Fruit fly (Drosophila melanogaster) whole organism, embryonic: Measurements from ENCODE around the gene CG17839.

Source experiments
- B-H2 ChIP-seq: fragments of 200-800 bp; sonication (Bioruptor generic); optimal IDR thresholded peaks from 2 replicates; lab custom pipeline; 2018; ENCODE audit warnings: missing biosample characterization, mild to moderate bottlenecking, missing genetic modification characterization
- CG11504 ChIP-seq: fragments of 200-800 bp; sonication (Bioruptor generic); optimal IDR thresholded peaks from 3 replicates; lab custom pipeline; 2019; ENCODE audit warnings: missing biosample characterization, mild to moderate bottlenecking, missing genetic modification characterization, moderate library complexity
- CG12391 ChIP-seq: fragments of 200-800 bp; sonication (Bioruptor generic); optimal IDR thresholded peaks from 3 replicates; lab custom pipeline; 2018; ENCODE audit warnings: missing biosample characterization, mild to moderate bottlenecking, missing genetic modification characterization, moderate library complexity
- CG12744 ChIP-seq: fragments of 200-800 bp; sonication (Bioruptor generic); optimal IDR thresholded peaks from 2 replicates; lab custom pipeline; 2016; ENCODE audit warnings: missing biosample characterization, missing genetic modification characterization
- CG13123 ChIP-seq: fragments of 200-800 bp; sonication (Bioruptor generic); optimal IDR thresholded peaks from 2 replicates; lab custom pipeline; 2016; ENCODE audit warnings: missing biosample characterization, missing genetic modification characterization
- CG13296 ChIP-seq: fragments of 200-800 bp; sonication (Bioruptor generic); optimal IDR thresholded peaks from 3 replicates; lab custom pipeline; 2018; ENCODE audit warnings: missing biosample characterization, mild to moderate bottlenecking, missing genetic modification characterization
- CG16813 ChIP-seq: fragments of 200-800 bp; sonication (Bioruptor generic); IDR thresholded peaks from 3 replicates; pipeline ENCODE4 v1.3.6; 2022; ENCODE audit warnings: missing biosample characterization, missing genetic modification characterization; ENCODE audit not compliant: partially characterized antibody
- CG18599 ChIP-seq: fragments of 200-800 bp; sonication (Bioruptor generic); optimal IDR thresholded peaks from 3 replicates; lab custom pipeline; 2017; ENCODE audit warnings: missing biosample characterization, missing genetic modification characterization, mild to moderate bottlenecking, moderate library complexity, missing genetic modification reagents
- CG2678 ChIP-seq: fragments of 200-800 bp; sonication (Bioruptor generic); optimal IDR thresholded peaks from 3 replicates; lab custom pipeline; 2019; ENCODE audit warnings: missing biosample characterization, mild to moderate bottlenecking, missing genetic modification characterization, moderate library complexity
- CG3163 ChIP-seq: fragments of 200-800 bp; sonication (Bioruptor generic); optimal IDR thresholded peaks from 3 replicates; lab custom pipeline; 2016; ENCODE audit warnings: missing biosample characterization, missing genetic modification characterization
- CG32767 ChIP-seq: fragments of 200-800 bp; sonication (Bioruptor generic); IDR thresholded peaks from 2 replicates; pipeline ENCODE4 v1.3.6; 2022; ENCODE audit warnings: missing biosample characterization, missing genetic modification characterization
- CG4424 ChIP-seq: fragments of 200-800 bp; sonication (Bioruptor generic); optimal IDR thresholded peaks from 3 replicates; lab custom pipeline; 2016; ENCODE audit warnings: missing biosample characterization, missing genetic modification characterization
- CG4820 ChIP-seq: fragments of 200-800 bp; sonication (Bioruptor generic); optimal IDR thresholded peaks from 3 replicates; lab custom pipeline; 2016; ENCODE audit warnings: missing biosample characterization, missing genetic modification characterization
- CG5953 ChIP-seq: fragments of 200-800 bp; sonication (Bioruptor generic); IDR thresholded peaks from 2 replicates; pipeline ENCODE4 v1.3.6; 2022; ENCODE audit warnings: missing biosample characterization, missing genetic modification characterization
- CG6813 ChIP-seq: fragments of 200-800 bp; sonication (Bioruptor generic); optimal IDR thresholded peaks from 2 replicates; lab custom pipeline; 2017; ENCODE audit warnings: missing biosample characterization, missing genetic modification characterization, mild to moderate bottlenecking, moderate library complexity, missing genetic modification reagents
- CG8388 ChIP-seq: fragments of 200-800 bp; sonication (Bioruptor generic); optimal IDR thresholded peaks from 2 replicates; lab custom pipeline; 2019; ENCODE audit warnings: missing biosample characterization, mild to moderate bottlenecking, missing genetic modification characterization, moderate library complexity
- CG9609 ChIP-seq: fragments of 200-800 bp; sonication (Bioruptor generic); optimal IDR thresholded peaks from 3 replicates; lab custom pipeline; 2016; ENCODE audit warnings: missing biosample characterization, missing genetic modification characterization
- Dip3 ChIP-seq: fragments of 200-800 bp; sonication (Bioruptor generic); optimal IDR thresholded peaks from 3 replicates; lab custom pipeline; 2016; ENCODE audit warnings: missing biosample characterization, missing genetic modification characterization
- Doc2 ChIP-seq: fragments of 200-800 bp; sonication (Bioruptor generic); IDR thresholded peaks from 2 replicates; pipeline ENCODE4 v1.3.6; 2022; ENCODE audit warnings: missing biosample characterization, missing genetic modification characterization
- Dp ChIP-seq: fragments of 200-800 bp; sonication (Bioruptor generic); optimal IDR thresholded peaks from 2 replicates; lab custom pipeline; 2018; ENCODE audit warnings: missing biosample characterization, mild to moderate bottlenecking, missing genetic modification characterization, moderate library complexity
- ERR ChIP-seq: fragments of 200-800 bp; sonication (Bioruptor generic); optimal IDR thresholded peaks from 2 replicates; lab custom pipeline; 2016; ENCODE audit warnings: missing biosample characterization, missing genetic modification characterization
- Elba2 ChIP-seq: fragments of 200-800 bp; sonication (Bioruptor generic); optimal IDR thresholded peaks from 3 replicates; lab custom pipeline; 2016; ENCODE audit warnings: missing biosample characterization, missing genetic modification characterization
- Hsf ChIP-seq: fragments of 200-800 bp; sonication (Bioruptor generic); optimal IDR thresholded peaks from 3 replicates; lab custom pipeline; 2016; ENCODE audit warnings: missing biosample characterization, missing genetic modification characterization
- Myb ChIP-seq: fragments of 200-800 bp; sonication (Bioruptor generic); optimal IDR thresholded peaks from 2 replicates; lab custom pipeline; 2016; ENCODE audit warnings: missing biosample characterization, missing genetic modification characterization
- Oli ChIP-seq: fragments of 200-800 bp; sonication (Bioruptor generic); optimal IDR thresholded peaks from 2 replicates; lab custom pipeline; 2018; ENCODE audit warnings: missing biosample characterization, mild to moderate bottlenecking, missing genetic modification characterization, moderate library complexity
- Ptx1 ChIP-seq: fragments of 200-800 bp; sonication (Bioruptor generic); IDR thresholded peaks from 2 replicates; pipeline ENCODE4 v1.3.6; 2022; ENCODE audit warnings: missing biosample characterization, missing genetic modification characterization
- Side ChIP-seq: fragments of 200-800 bp; sonication (Bioruptor generic); optimal IDR thresholded peaks from 2 replicates; lab custom pipeline; 2016; ENCODE audit warnings: missing biosample characterization, missing genetic modification characterization
- TFAM ChIP-seq: fragments of 200-800 bp; sonication (Bioruptor generic); optimal IDR thresholded peaks from 2 replicates; lab custom pipeline; 2017; ENCODE audit warnings: missing biosample characterization, missing genetic modification characterization, inconsistent platforms
- Trl ChIP-seq, 3 experiments: fragments of >200 bp in 2 of 3; fragments of 200-800 bp in 1 of 3; sonication (Bioruptor generic) in 1 of 3; optimal IDR thresholded peaks; 2 replicates in 1 of 3; 3 replicates in 2 of 3; lab custom pipeline; 2016 to 2017; ENCODE audit warnings: missing biosample characterization in 1 of 3, missing genetic modification characterization in 1 of 3
- az2 ChIP-seq: fragments of 200-800 bp; sonication (Bioruptor generic); optimal IDR thresholded peaks from 3 replicates; lab custom pipeline; 2016; ENCODE audit warnings: missing biosample characterization, missing genetic modification characterization
- cas ChIP-seq: fragments of 200-800 bp; sonication (Bioruptor generic); IDR thresholded peaks from 2 replicates; pipeline ENCODE4 v1.3.6; 2022; ENCODE audit warnings: missing biosample characterization, missing genetic modification characterization
- caup ChIP-seq: fragments of 200-800 bp; sonication (Bioruptor generic); optimal IDR thresholded peaks from 3 replicates; lab custom pipeline; 2017; ENCODE audit warnings: missing biosample characterization, mild to moderate bottlenecking, missing genetic modification characterization, moderate library complexity; ENCODE audit not compliant: severe bottlenecking
- chm ChIP-seq: fragments of 200-800 bp; sonication (Bioruptor generic); IDR thresholded peaks from 2 replicates; pipeline ENCODE4 v1.3.6; 2022; ENCODE audit warnings: missing biosample characterization, missing genetic modification characterization
- danr ChIP-seq: fragments of 200-800 bp; sonication (Bioruptor generic); IDR thresholded peaks from 2 replicates; pipeline ENCODE4 v1.3.6; 2022; ENCODE audit warnings: missing biosample characterization, missing genetic modification characterization
- dysf ChIP-seq: fragments of 200-800 bp; sonication (Bioruptor generic); IDR thresholded peaks from 3 replicates; pipeline ENCODE4 v1.3.6; 2022; ENCODE audit warnings: missing biosample characterization, missing genetic modification characterization
- esg ChIP-seq: fragments of 200-800 bp; sonication (Bioruptor generic); conservative IDR thresholded peaks from 2 replicates; pipeline ENCODE4 v1.3.6; 2022; ENCODE audit warnings: missing biosample characterization, missing genetic modification characterization
- fd96Cb ChIP-seq: fragments of 200-800 bp; sonication (Bioruptor generic); optimal IDR thresholded peaks from 2 replicates; lab custom pipeline; 2018; ENCODE audit warnings: missing biosample characterization, mild to moderate bottlenecking, missing genetic modification characterization, moderate library complexity
- jing ChIP-seq: fragments of 200-800 bp; sonication (Bioruptor generic); optimal IDR thresholded peaks from 2 replicates; lab custom pipeline; 2018; ENCODE audit warnings: missing biosample characterization, mild to moderate bottlenecking, missing genetic modification characterization
- lola ChIP-seq, 3 experiments: fragments of >200 bp in 2 of 3; fragments of 200-800 bp in 1 of 3; sonication (Bioruptor generic) in 1 of 3; optimal IDR thresholded peaks; 2 replicates each; lab custom pipeline; 2017 to 2019; ENCODE audit warnings: missing biosample characterization in 3 of 3, missing genetic modification characterization in 3 of 3, mild to moderate bottlenecking in 1 of 3, moderate library complexity in 1 of 3
- mirr ChIP-seq: fragments of 200-800 bp; sonication (Bioruptor generic); optimal IDR thresholded peaks from 3 replicates; lab custom pipeline; 2018; ENCODE audit warnings: missing biosample characterization, mild to moderate bottlenecking, missing genetic modification characterization
- nerfin-2 ChIP-seq: fragments of 200-800 bp; sonication (Bioruptor generic); IDR thresholded peaks from 2 replicates; pipeline ENCODE4 v1.3.6; 2022; ENCODE audit warnings: missing biosample characterization, missing genetic modification characterization; ENCODE audit not compliant: partially characterized antibody
- nmo ChIP-seq: fragments of 200-800 bp; sonication (Bioruptor generic); optimal IDR thresholded peaks from 2 replicates; lab custom pipeline; 2018; ENCODE audit warnings: missing biosample characterization, mild to moderate bottlenecking, missing genetic modification characterization, moderate library complexity
- oc ChIP-seq: fragments of 200-800 bp; sonication (Bioruptor generic); optimal IDR thresholded peaks from 2 replicates; lab custom pipeline; 2018; ENCODE audit warnings: missing biosample characterization, mild to moderate bottlenecking, missing genetic modification characterization, moderate library complexity
- pho ChIP-seq: fragments of 200-800 bp; sonication (Bioruptor generic); optimal IDR thresholded peaks from 2 replicates; lab custom pipeline; 2016; ENCODE audit warnings: missing biosample characterization, missing genetic modification characterization
- pros ChIP-seq: fragments of 200-800 bp; sonication (Bioruptor generic); optimal IDR thresholded peaks from 3 replicates; lab custom pipeline; 2019; ENCODE audit warnings: missing biosample characterization, mild to moderate bottlenecking, missing genetic modification characterization, moderate library complexity
- pum ChIP-seq: fragments of 200-800 bp; sonication (Bioruptor generic); optimal IDR thresholded peaks from 2 replicates; lab custom pipeline; 2016; ENCODE audit warnings: missing biosample characterization, missing genetic modification characterization
- sug ChIP-seq: fragments of 200-800 bp; optimal IDR thresholded peaks from 2 replicates; lab custom pipeline; 2019; ENCODE audit warnings: missing biosample characterization, mild to moderate bottlenecking, missing genetic modification characterization, moderate library complexity
- wdn ChIP-seq: fragments of 200-800 bp; sonication (Bioruptor generic); IDR thresholded peaks from 2 replicates; pipeline ENCODE4 v1.3.6; 2022; ENCODE audit warnings: missing biosample characterization, missing genetic modification characterization

CG17839 gene

dm6 chr3L:14781082-14781862 lies 23.7 kb upstream of the CG17839 start (continued):
- TF ChIP-seq wdn (GFP tag; lab: Robert Waterston, UW) (no peak), Myb (GFP tag; lab: Kevin White, UChicago) (peak; percentile 8), CG6813 (GFP tag; lab: Kevin White, UChicago) (peak; percentile 58), lola (GFP tag; optimal IDR thresholded peaks at IDR 0.05; lab: Kevin White, UChicago) (peak in 1 of 3 experiments; percentile 67), az2 (GFP tag; lab: Kevin White, UChicago) (peak; percentile 60), TFAM (GFP tag; lab: Kevin White, UChicago) (no peak), oc (tag; lab: Kevin White, UChicago) (peak; percentile 49), CG13123 (GFP tag; lab: Kevin White, UChicago) (no peak), pros (GFP tag; lab: Kevin White, UChicago) (peak; percentile 99), esg (GFP tag; lab: Robert Waterston, UW) (no peak; the same call in 1 of the 2 replicates), CG5953 (GFP tag; lab: Robert Waterston, UW) (no peak), CG12391 (tag; lab: Kevin White, UChicago) (peak; percentile 73), CG16813 (GFP tag; lab: Robert Waterston, UW) (no peak), sug (tag; lab: Kevin White, UChicago) (peak; percentile 80), cas (GFP tag; lab: Robert Waterston, UW) (peak; percentile 20; the same call in 1 of the 2 replicates), Dip3 (GFP tag; lab: Kevin White, UChicago) (no peak), CG32767 (GFP tag; lab: Robert Waterston, UW) (peak; percentile 76), mirr (GFP tag; lab: Kevin White, UChicago) (peak; percentile 97), B-H2 (GFP tag; lab: Kevin White, UChicago) (peak; percentile 67), Elba2 (GFP tag; lab: Kevin White, UChicago) (no peak), caup (GFP tag; lab: Kevin White, UChicago) (peak; percentile 29), nerfin-2 (no peak), ERR (peak; percentile 30), Trl (optimal IDR thresholded peaks at IDR 0.05; lab: Kevin White, UChicago) (peak; percentile 91 to 93), Trl (GFP tag; optimal IDR thresholded peaks at IDR 0.05; lab: Kevin White, UChicago) (peak; percentile 59), CG8388 (GFP tag; lab: Kevin White, UChicago) (peak; percentile 100), chm (GFP tag; lab: Robert Waterston, UW) (peak; percentile 66; the same call in 1 of the 2 replicates), CG11504 (tag; lab: Kevin White, UChicago) (peak; percentile 85), CG18599 (GFP tag; lab: Kevin White, UChicago) (peak; percentile 53), Ptx1 (GFP tag; lab: Robert Waterston, UW) (peak; percentile 36; the same call in 1 of the 2 replicates), Hsf (peak; percentile 58), Doc2 (GFP tag; lab: Robert Waterston, UW) (no peak), Oli (peak; percentile 79), CG4820 (GFP tag; lab: Kevin White, UChicago) (peak; percentile 61), nmo (GFP tag; lab: Kevin White, UChicago) (peak; percentile 82), CG9609 (GFP tag; lab: Kevin White, UChicago) (peak; percentile 30), Dp (GFP tag; lab: Kevin White, UChicago) (no peak), CG4424 (GFP tag; lab: Kevin White, UChicago) (peak; percentile 79), CG12744 (GFP tag; lab: Kevin White, UChicago) (no peak), jing (GFP tag; lab: Kevin White, UChicago) (no peak), CG2678 (tag; lab: Kevin White, UChicago) (peak; percentile 84), pum (GFP tag; lab: Kevin White, UChicago) (peak; percentile 46), dysf (GFP tag; lab: Robert Waterston, UW) (peak; percentile 77), Side (GFP tag; lab: Kevin White, UChicago) (peak; percentile 86), fd96Cb (tag; lab: Kevin White, UChicago) (peak; percentile 81), CG3163 (GFP tag; lab: Kevin White, UChicago) (peak; percentile 31), pho (GFP tag; lab: Kevin White, UChicago) (peak; percentile 73), CG13296 (peak; percentile 81), danr (GFP tag; lab: Robert Waterston, UW) (0 out of 2 replicates have a peak, but pooled peaks have one; percentile 9)
